Fruit fly (Drosophila melanogaster) whole organism, pupa: ENCODE measurements around the gene CG12239.

Experiments used
- CG10348 ChIP-seq: fragments of 200-800 bp; sonication (Bioruptor generic); IDR thresholded peaks from 2 replicates; pipeline ENCODE4 v1.3.6; 2022; ENCODE audit warnings: missing biosample characterization, missing genetic modification characterization
- CG12605 ChIP-seq: fragments of 200-800 bp; sonication (Bioruptor generic); IDR thresholded peaks from 2 replicates; pipeline ENCODE4 v1.3.6; 2022; ENCODE audit warnings: missing biosample characterization, missing genetic modification characterization
- CG13204 ChIP-seq: fragments of 200-800 bp; sonication (Bioruptor generic); optimal IDR thresholded peaks from 2 replicates; lab custom pipeline; 2018; ENCODE audit warnings: missing biosample characterization, mild to moderate bottlenecking, missing genetic modification characterization, moderate library complexity
- CG14655 ChIP-seq: fragments of 200-800 bp; sonication (Bioruptor generic); optimal IDR thresholded peaks from 3 replicates; lab custom pipeline; 2017; ENCODE audit warnings: mild to moderate bottlenecking, missing biosample characterization, missing genetic modification reagents, missing genetic modification characterization
- CG15710 ChIP-seq: fragments of 200-800 bp; sonication (Bioruptor generic); optimal IDR thresholded peaks from 2 replicates; lab custom pipeline; 2018; ENCODE audit warnings: missing biosample characterization, mild to moderate bottlenecking, missing genetic modification characterization, moderate library complexity
- CG17806 ChIP-seq: fragments of 200-800 bp; sonication (Bioruptor generic); optimal IDR thresholded peaks from 2 replicates; lab custom pipeline; 2018; ENCODE audit warnings: missing biosample characterization, mild to moderate bottlenecking, missing genetic modification characterization, moderate library complexity
- CG32121 ChIP-seq: fragments of 200-800 bp; sonication (Bioruptor generic); IDR thresholded peaks from 2 replicates; pipeline ENCODE4 v1.3.6; 2022; ENCODE audit warnings: missing biosample characterization, missing genetic modification characterization
- CG34367 ChIP-seq: fragments of 200-800 bp; sonication (Bioruptor generic); optimal IDR thresholded peaks from 2 replicates; lab custom pipeline; 2018; ENCODE audit warnings: missing biosample characterization, mild to moderate bottlenecking, missing genetic modification characterization
- CG4496 ChIP-seq: fragments of 200-800 bp; sonication (Bioruptor generic); IDR thresholded peaks from 3 replicates; pipeline ENCODE4 v1.3.6; 2022; ENCODE audit warnings: missing biosample characterization, missing genetic modification characterization
- CG8159 ChIP-seq: fragments of 200-800 bp; sonication (Bioruptor generic); optimal IDR thresholded peaks from 3 replicates; lab custom pipeline; 2018; ENCODE audit warnings: missing biosample characterization, mild to moderate bottlenecking, missing genetic modification characterization, moderate library complexity
- CG8301 ChIP-seq: fragments of 200-800 bp; sonication (Bioruptor generic); optimal IDR thresholded peaks from 2 replicates; lab custom pipeline; 2018; ENCODE audit warnings: missing biosample characterization, mild to moderate bottlenecking, missing genetic modification characterization
- CG9948 ChIP-seq: fragments of 200-800 bp; sonication (Bioruptor generic); optimal IDR thresholded peaks from 2 replicates; lab custom pipeline; 2018; ENCODE audit warnings: missing biosample characterization, mild to moderate bottlenecking, missing genetic modification characterization, moderate library complexity
- D1 ChIP-seq: fragments of 200-800 bp; sonication (Bioruptor generic); optimal IDR thresholded peaks from 2 replicates; lab custom pipeline; 2018; ENCODE audit warnings: missing biosample characterization, mild to moderate bottlenecking, missing genetic modification characterization, moderate library complexity
- EcR ChIP-seq: fragments of 200-800 bp; sonication (Bioruptor generic); optimal IDR thresholded peaks from 3 replicates; lab custom pipeline; 2019; ENCODE audit warnings: missing biosample characterization, missing genetic modification characterization, mild to moderate bottlenecking, moderate library complexity, missing genetic modification reagents
- Ets98B ChIP-seq: fragments of 200-800 bp; sonication (Bioruptor generic); IDR thresholded peaks from 2 replicates; pipeline ENCODE4 v1.3.6; 2022; ENCODE audit warnings: missing biosample characterization, missing genetic modification characterization
- Pif1A ChIP-seq: fragments of 200-800 bp; sonication (Bioruptor generic); optimal IDR thresholded peaks from 3 replicates; lab custom pipeline; 2016; ENCODE audit warnings: missing biosample characterization, missing genetic modification characterization
- Pif1B ChIP-seq: fragments of 200-800 bp; sonication (Bioruptor generic); optimal IDR thresholded peaks from 3 replicates; lab custom pipeline; 2016; ENCODE audit warnings: missing biosample characterization, missing genetic modification characterization
- Snoo ChIP-seq: fragments of 200-800 bp; sonication (Bioruptor generic); optimal IDR thresholded peaks from 3 replicates; lab custom pipeline; 2017; ENCODE audit warnings: missing biosample characterization, mild to moderate bottlenecking, missing genetic modification characterization, inconsistent platforms
- fd96Ca ChIP-seq: fragments of 200-800 bp; sonication (Bioruptor generic); IDR thresholded peaks from 3 replicates; pipeline ENCODE4 v1.3.6; 2022; ENCODE audit warnings: missing biosample characterization, missing genetic modification characterization
- gl ChIP-seq: fragments of 200-800 bp; sonication (Bioruptor generic); optimal IDR thresholded peaks from 2 replicates; lab custom pipeline; 2018; ENCODE audit warnings: missing biosample characterization, mild to moderate bottlenecking, missing genetic modification characterization
- rn ChIP-seq: fragments of 200-800 bp; sonication (Bioruptor generic); IDR thresholded peaks from 2 replicates; pipeline ENCODE4 v1.3.6; 2022; ENCODE audit warnings: missing biosample characterization, missing genetic modification characterization

Gene CG12239

DNA sequence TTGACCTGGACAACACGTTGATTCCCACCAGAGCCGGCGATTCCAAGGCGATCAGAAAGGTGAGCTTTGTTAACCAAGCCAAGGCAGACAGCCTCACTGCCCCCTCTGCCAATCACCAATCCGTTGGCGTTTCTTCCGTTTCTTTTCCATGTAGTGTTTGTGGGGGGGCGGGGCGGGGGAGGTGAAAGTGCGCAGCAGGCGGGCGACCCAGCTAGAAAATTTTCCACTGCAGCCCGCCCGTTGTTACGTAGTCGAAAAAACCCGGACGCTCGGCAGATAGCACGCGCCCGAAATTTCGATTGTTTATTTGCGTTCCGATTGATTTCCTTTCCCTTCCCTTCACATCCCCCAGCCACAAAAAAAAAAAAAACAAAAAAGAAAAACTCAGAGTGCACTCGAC, 35.8 kb upstream of the CG12239 start:
- no peak for TF ChIP-seq CG8301
- no peak for TF ChIP-seq CG17806 (tag; lab: Kevin White, UChicago)
- no peak for TF ChIP-seq Pif1B (GFP tag; lab: Kevin White, UChicago)
- TF ChIP-seq gl (tag; lab: Kevin White, UChicago): no peak

dm6 chrX:5763443-5764000, 28.4 kb upstream of the CG12239 start:
- TF ChIP-seq EcR (GFP tag; lab: Kevin White, UChicago): no peak
- TF ChIP-seq CG4496 (GFP tag; lab: Robert Waterston, UW): peak; percentile 46; the same call in 1 of the 3 replicates
- TF ChIP-seq Ets98B (GFP tag; lab: Robert Waterston, UW): 0 out of 2 replicates have a peak, but pooled peaks have one; percentile 5
- TF ChIP-seq Pif1B (GFP tag; lab: Kevin White, UChicago): no peak
- no peak for TF ChIP-seq CG8301

- TF ChIP-seq CG32121 (GFP tag; lab: Robert Waterston, UW): 0 out of 2 replicates have a peak, but pooled peaks have one; percentile 9
- TF ChIP-seq CG13204 (GFP tag; lab: Kevin White, UChicago): peak; percentile 24
- no peak; the same call in 2 of the 3 replicates for TF ChIP-seq fd96Ca
- peak; percentile 31 for TF ChIP-seq CG15710
- TF ChIP-seq gl (tag; lab: Kevin White, UChicago): peak; percentile 65
- TF ChIP-seq CG10348: no peak
- TF ChIP-seq CG12605: 0 out of 2 replicates have a peak, but pooled peaks have one; percentile 28
- TF ChIP-seq Snoo (tag; lab: Kevin White, UChicago): peak; percentile 17
- TF ChIP-seq CG14655: no peak
- peak; percentile 42 for TF ChIP-seq EcR (GFP tag; lab: Kevin White, UChicago)
- TF ChIP-seq CG8159 (tag; lab: Kevin White, UChicago): peak; percentile 29
- peak; percentile 8 for TF ChIP-seq Pif1B (GFP tag; lab: Kevin White, UChicago)
- no peak for TF ChIP-seq CG9948 (tag; lab: Kevin White, UChicago)
- TF ChIP-seq rn: no peak
- peak; percentile 18 for TF ChIP-seq CG17806 (tag; lab: Kevin White, UChicago)
- TF ChIP-seq CG8301: peak; percentile 6
- peak; percentile 34 for TF ChIP-seq Ets98B (GFP tag; lab: Robert Waterston, UW)
- no peak for TF ChIP-seq CG4496 (GFP tag; lab: Robert Waterston, UW)
- TF ChIP-seq Pif1A (GFP tag; lab: Kevin White, UChicago): peak; percentile 77
- no peak for TF ChIP-seq D1 (tag; lab: Kevin White, UChicago)
- peak; percentile 45 for TF ChIP-seq CG34367 (tag; lab: Kevin White, UChicago)
Measured at dm6 chrX:5764001-5764892, 27.7 kb upstream of the CG12239 start, which contains the start of the genes MAPk-Ak2 and CG42699. Gene MAPk-Ak2, minus strand, starts transcription at chrX:5764203. Gene CG42699, plus strand, starts transcription at chrX:5764553.

DNA sequence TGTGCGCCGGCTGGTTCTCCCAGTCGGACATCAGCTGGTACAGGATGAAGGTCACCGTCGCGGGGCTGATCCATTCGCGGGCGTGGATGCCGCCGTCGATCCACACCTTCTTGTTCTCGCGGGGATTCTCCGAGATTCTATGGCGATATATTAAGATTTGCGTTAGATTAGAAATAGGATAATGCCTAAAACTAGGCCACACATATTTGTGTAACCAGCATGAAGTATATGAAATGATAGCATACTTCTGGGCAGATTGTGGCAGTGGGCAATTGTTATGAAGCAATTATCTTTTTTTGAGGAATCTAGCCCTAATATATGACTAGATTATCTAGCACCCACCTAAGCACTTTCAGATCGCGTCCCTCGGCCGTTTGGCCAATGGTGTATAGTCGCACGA, 25.2 kb upstream of the CG12239 start:
- TF ChIP-seq CG32121 (GFP tag; lab: Robert Waterston, UW) (no peak), fd96Ca (no peak), CG15710 (no peak), CG8159 (tag; lab: Kevin White, UChicago) (no peak), rn (no peak), CG8301 (no peak), CG10348 (no peak), Pif1A (GFP tag; lab: Kevin White, UChicago) (no peak), CG14655 (no peak), gl (tag; lab: Kevin White, UChicago) (no peak), CG4496 (GFP tag; lab: Robert Waterston, UW) (no peak), CG17806 (tag; lab: Kevin White, UChicago) (no peak)
- TF ChIP-seq, all 21 proteins: peak for 0

DNA sequence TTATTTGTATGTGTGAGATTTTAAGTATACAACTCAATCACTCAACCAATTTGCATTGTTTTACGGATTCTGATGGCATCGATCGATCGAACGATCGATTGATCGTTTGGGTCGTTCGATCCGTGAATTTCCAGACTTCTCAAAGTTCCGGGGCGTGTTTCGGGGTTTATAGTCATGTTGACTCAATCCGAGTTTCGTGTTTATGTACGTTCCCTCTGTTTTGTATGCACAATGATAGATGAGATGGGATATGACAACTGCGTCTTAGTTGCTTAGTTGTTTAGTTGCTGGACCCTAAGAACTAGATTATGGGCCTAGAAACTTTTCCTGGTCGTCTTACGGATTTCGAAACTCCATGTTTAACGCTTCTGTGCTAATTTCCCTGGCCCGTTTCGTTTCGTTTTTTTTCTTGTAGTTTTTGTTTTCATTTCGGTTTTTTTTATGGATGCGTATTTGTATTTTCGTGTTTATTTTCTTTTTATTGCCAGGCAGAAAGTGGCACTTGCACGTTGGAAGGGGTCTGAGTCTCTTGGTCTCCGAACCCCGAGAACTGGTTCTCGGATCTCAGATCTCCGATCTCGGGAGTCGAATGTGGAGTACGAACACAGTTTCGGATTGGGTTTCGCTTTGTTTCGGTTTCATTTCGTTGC, 23.2 kb upstream of the CG12239 start:
- TF ChIP-seq CG9948 (tag; lab: Kevin White, UChicago) (peak; percentile 5), CG4496 (GFP tag; lab: Robert Waterston, UW) (no peak), CG17806 (tag; lab: Kevin White, UChicago) (peak; percentile 30), CG8301 (no peak), CG15710 (peak; percentile 46), gl (tag; lab: Kevin White, UChicago) (peak; percentile 73), CG12605 (no peak), Ets98B (GFP tag; lab: Robert Waterston, UW) (no peak), CG14655 (no peak), fd96Ca (no peak), CG32121 (GFP tag; lab: Robert Waterston, UW) (no peak), CG8159 (tag; lab: Kevin White, UChicago) (peak; percentile 44), CG34367 (tag; lab: Kevin White, UChicago) (peak; percentile 48), CG10348 (no peak), rn (no peak), Pif1A (GFP tag; lab: Kevin White, UChicago) (peak; percentile 21), Snoo (tag; lab: Kevin White, UChicago) (no peak), CG13204 (GFP tag; lab: Kevin White, UChicago) (peak; percentile 60), D1 (tag; lab: Kevin White, UChicago) (no peak), EcR (GFP tag; lab: Kevin White, UChicago) (peak; percentile 72), Pif1B (GFP tag; lab: Kevin White, UChicago) (peak; percentile 1)
